Worm (Caenorhabditis elegans): ENCODE data around the gene mig-6.
A peak's percentile ranks its signal among the peaks of the same experiment; 100 is the strongest.

mig-6 gene

ce11 chrV:7816486-7816885, 10.5 kb upstream of the mig-6 start:
- TF ChIP-seq ces-1 (GFP tag; optimal IDR thresholded peaks at IDR 0.05), result peak; percentile 97
- no peak for TF ChIP-seq ceh-43 (GFP tag; optimal IDR thresholded peaks at IDR 0.05)

- peak; percentile 68 for TF ChIP-seq ces-1 (GFP tag; optimal IDR thresholded peaks at IDR 0.05)
- no peak for TF ChIP-seq nhr-28 (tag; optimal IDR thresholded peaks at IDR 0.05)
Measured at ce11 chrV:7819585-7819984, 7.4 kb upstream of the mig-6 start.

ce11 chrV:7820270-7820669, 6.7 kb upstream of the mig-6 start, which contains the start of gene lbp-4:
Gene lbp-4, plus strand, starts transcription at chrV:7820578.
- TF ChIP-seq mep-1 (tag; optimal IDR thresholded peaks at IDR 0.05) (peak; percentile 32), ceh-83 (GFP tag; optimal IDR thresholded peaks at IDR 0.05) (no peak), unc-120 (tag; optimal IDR thresholded peaks at IDR 0.05; ENCODE audit: poor library complexity, severe bottlenecking) (no peak), lsy-2 (tag; optimal IDR thresholded peaks at IDR 0.05) (peak; percentile 20), nhr-237 (tag; optimal IDR thresholded peaks at IDR 0.05) (peak; percentile 43), ceh-39 (tag; optimal IDR thresholded peaks at IDR 0.05) (no peak), nhr-76 (tag; optimal IDR thresholded peaks at IDR 0.05) (no peak), ces-1 (GFP tag; optimal IDR thresholded peaks at IDR 0.05) (peak; percentile 80), ceh-43 (GFP tag; optimal IDR thresholded peaks at IDR 0.05) (peak; percentile 61), nhr-2 (tag; optimal IDR thresholded peaks at IDR 0.05) (no peak)

- TF ChIP-seq cnd-1 (tag; optimal IDR thresholded peaks at IDR 0.05), result no peak
- TF ChIP-seq zip-8 (tag; optimal IDR thresholded peaks at IDR 0.05), result no peak
- TF ChIP-seq nhr-2 (tag; optimal IDR thresholded peaks at IDR 0.05), result no peak
- no peak for TF ChIP-seq nhr-76 (tag; optimal IDR thresholded peaks at IDR 0.05)
- TF ChIP-seq hlh-1 (tag; optimal IDR thresholded peaks at IDR 0.05), result peak; percentile 99
- TF ChIP-seq M03D4.4 (tag; optimal IDR thresholded peaks at IDR 0.05), result peak; percentile 45
- TF ChIP-seq nhr-237 (tag; optimal IDR thresholded peaks at IDR 0.05), result no peak
- TF ChIP-seq elt-3 (tag; optimal IDR thresholded peaks at IDR 0.05), result no peak
- TF ChIP-seq pha-4 (tag; optimal IDR thresholded peaks at IDR 0.05), result no peak
- no peak for TF ChIP-seq lsy-2 (tag; optimal IDR thresholded peaks at IDR 0.05)
- no peak for TF ChIP-seq lin-32 (GFP tag; optimal IDR thresholded peaks at IDR 0.05)
- TF ChIP-seq unc-62 (GFP tag; optimal IDR thresholded peaks at IDR 0.05), result peak; percentile 99
- TF ChIP-seq mab-5 (tag; optimal IDR thresholded peaks at IDR 0.05), result peak; percentile 68
- TF ChIP-seq unc-120 (tag; optimal IDR thresholded peaks at IDR 0.05; ENCODE audit: poor library complexity, severe bottlenecking), result peak; percentile 92
- TF ChIP-seq drap-1 (GFP tag; optimal IDR thresholded peaks at IDR 0.05), result no peak
- no peak for TF ChIP-seq tbx-8 (GFP tag; optimal IDR thresholded peaks at IDR 0.05)
- no peak for TF ChIP-seq blmp-1 (tag; optimal IDR thresholded peaks at IDR 0.05)
- no peak for TF ChIP-seq lin-13 (tag; optimal IDR thresholded peaks at IDR 0.05)
- no peak for TF ChIP-seq nhr-28 (tag; optimal IDR thresholded peaks at IDR 0.05)
Measured at ce11 chrV:7822655-7823054, 4.4 kb upstream of the mig-6 start.

ce11 chrV:7824138-7824537, 2.9 kb upstream of the mig-6 start:
- TF ChIP-seq drap-1 (GFP tag; optimal IDR thresholded peaks at IDR 0.05) (no peak), mls-2 (tag; optimal IDR thresholded peaks at IDR 0.05) (no peak), nhr-2 (tag; optimal IDR thresholded peaks at IDR 0.05) (no peak), nhr-28 (tag; optimal IDR thresholded peaks at IDR 0.05) (no peak), hlh-1 (tag; optimal IDR thresholded peaks at IDR 0.05) (peak; percentile 47), nhr-12 (tag; optimal IDR thresholded peaks at IDR 0.05) (no peak), unc-62 (GFP tag; optimal IDR thresholded peaks at IDR 0.05) (peak; percentile 29), snpc-4 (tag; optimal IDR thresholded peaks at IDR 0.05) (no peak)

ce11 chrV:7825836-7826235, 1.2 kb upstream of the mig-6 start:
- TF ChIP-seq blmp-1 (tag; optimal IDR thresholded peaks at IDR 0.05) (no peak), unc-62 (GFP tag; optimal IDR thresholded peaks at IDR 0.05) (peak; percentile 73), mab-5 (tag; optimal IDR thresholded peaks at IDR 0.05) (no peak)

ce11 chrV:7826362-7826761, 655 bp upstream of the mig-6 start:
- TF ChIP-seq ceh-83 (GFP tag; optimal IDR thresholded peaks at IDR 0.05), result no peak
- peak; percentile 37 for TF ChIP-seq unc-62 (GFP tag; optimal IDR thresholded peaks at IDR 0.05)
- TF ChIP-seq hlh-1 (tag; optimal IDR thresholded peaks at IDR 0.05), result peak; percentile 68

All from whole organism, mixed stage, embryonic.